Comparison of ENCODE assay signal across 1 fruit fly cellular context in the genomic region with DNA sequence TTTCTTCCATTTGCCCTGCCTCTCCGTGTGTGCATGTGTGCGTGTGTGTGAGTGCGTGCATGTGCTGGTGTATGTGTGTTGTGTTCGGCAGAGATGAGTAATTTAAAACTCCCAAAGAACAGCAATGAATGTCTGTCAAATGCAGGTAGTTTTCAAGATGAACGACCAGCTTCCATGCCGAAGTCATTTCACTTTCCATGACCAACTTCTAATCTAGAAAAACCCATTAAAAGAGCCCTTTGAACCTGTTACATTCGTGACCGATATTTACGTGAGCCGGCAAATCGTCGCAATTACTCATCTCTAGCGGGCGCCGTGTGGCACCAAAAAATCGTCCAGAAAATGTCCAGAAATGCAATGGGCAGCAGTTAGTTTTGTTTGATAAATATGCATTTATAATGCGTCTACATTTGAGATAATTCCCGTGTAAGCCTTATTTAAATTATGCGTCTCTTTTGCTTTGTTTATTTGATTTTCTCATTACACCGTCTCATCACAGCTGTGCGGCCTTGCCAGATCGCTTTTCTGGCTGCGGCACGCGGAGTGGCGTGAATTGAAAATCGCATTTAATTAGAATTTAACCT.
TF ChIP-seq lines count a peak whose summit lies in the region.

No protein-coding gene starts in this region.

TF ChIP-seq in whole organism, embryonic, 481 proteins besides CTCF, POLR2A, EP300 and RAD21 (continued from another document and continues in another):
- TF ChIP-seq Rfx (GFP tag; IDR thresholded peaks at IDR 0.05; lab: Robert Waterston, UW): peak; percentile 53; the same call in 1 of the 2 replicates
- no peak for TF ChIP-seq Kr (GFP tag; optimal IDR thresholded peaks at IDR 0.05; lab: Kevin White, UChicago)
- peak; percentile 11 for TF ChIP-seq CG12942 (GFP tag; optimal IDR thresholded peaks at IDR 0.05; lab: Kevin White, UChicago)
- peak; percentile 63 for TF ChIP-seq luna (GFP tag; optimal IDR thresholded peaks at IDR 0.05; lab: Kevin White, UChicago)
- peak; percentile 71 for TF ChIP-seq Bgb (GFP tag; IDR thresholded peaks at IDR 0.05; lab: Robert Waterston, UW; ENCODE audit: partially characterized antibody)
- no peak for TF ChIP-seq CG7372 (GFP tag; IDR thresholded peaks at IDR 0.05; lab: Robert Waterston, UW)
- TF ChIP-seq B-H2 (GFP tag; optimal IDR thresholded peaks at IDR 0.05; lab: Kevin White, UChicago): no peak
- no peak for TF ChIP-seq CG32772 (GFP tag; IDR thresholded peaks at IDR 0.05; lab: Robert Waterston, UW)
- peak; percentile 6 for TF ChIP-seq CG3281 (GFP tag; optimal IDR thresholded peaks at IDR 0.05; lab: Kevin White, UChicago)
- no peak for TF ChIP-seq CG14050 (GFP tag; IDR thresholded peaks at IDR 0.05; lab: Robert Waterston, UW)
- peak; percentile 56; the same call in 1 of the 2 replicates for TF ChIP-seq tna (GFP tag; IDR thresholded peaks at IDR 0.05; lab: Robert Waterston, UW; ENCODE audit: partially characterized antibody)
- TF ChIP-seq tap (tag; optimal IDR thresholded peaks at IDR 0.05; lab: Kevin White, UChicago): no peak
- no peak for TF ChIP-seq Asciz (GFP tag; optimal IDR thresholded peaks at IDR 0.05; lab: Kevin White, UChicago)
- TF ChIP-seq odd (GFP tag; optimal IDR thresholded peaks at IDR 0.05; lab: Kevin White, UChicago): no peak
- TF ChIP-seq bowl (GFP tag; IDR thresholded peaks at IDR 0.05; lab: Robert Waterston, UW): no peak
- TF ChIP-seq CG9437 (GFP tag; optimal IDR thresholded peaks at IDR 0.05; lab: Kevin White, UChicago): peak; percentile 55
- TF ChIP-seq pzg (GFP tag; optimal IDR thresholded peaks at IDR 0.05; lab: Kevin White, UChicago): peak; percentile 30
- TF ChIP-seq crc (GFP tag; optimal IDR thresholded peaks at IDR 0.05; lab: Kevin White, UChicago): no peak
- TF ChIP-seq dpn (GFP tag; optimal IDR thresholded peaks at IDR 0.05; lab: Kevin White, UChicago): peak; percentile 28 to 45
- peak; percentile 50 for TF ChIP-seq CG9817 (tag; optimal IDR thresholded peaks at IDR 0.05; lab: Kevin White, UChicago)
- TF ChIP-seq maf-S (GFP tag; optimal IDR thresholded peaks at IDR 0.05; lab: Kevin White, UChicago): peak; percentile 51
- TF ChIP-seq BtbVII (GFP tag; optimal IDR thresholded peaks at IDR 0.05; lab: Kevin White, UChicago): no peak
- peak; percentile 56 for TF ChIP-seq YL-1 (GFP tag; optimal IDR thresholded peaks at IDR 0.05; lab: Kevin White, UChicago)
- TF ChIP-seq gt (GFP tag; IDR thresholded peaks at IDR 0.05; lab: Robert Waterston, UW): no peak
- no peak for TF ChIP-seq Stat92E (GFP tag; optimal IDR thresholded peaks at IDR 0.05; lab: Kevin White, UChicago)
- no peak for TF ChIP-seq CG6765 (GFP tag; optimal IDR thresholded peaks at IDR 0.05; lab: Kevin White, UChicago)
- peak; percentile 45 for TF ChIP-seq gem (tag; optimal IDR thresholded peaks at IDR 0.05; lab: Kevin White, UChicago)
- peak; percentile 76 for TF ChIP-seq amos (GFP tag; IDR thresholded peaks at IDR 0.05; lab: Robert Waterston, UW; ENCODE audit: partially characterized antibody)
- no peak for TF ChIP-seq HLHmδ (GFP tag; optimal IDR thresholded peaks at IDR 0.05; lab: Kevin White, UChicago)
- TF ChIP-seq caup (GFP tag; optimal IDR thresholded peaks at IDR 0.05; lab: Kevin White, UChicago; ENCODE audit: severe bottlenecking): no peak
- peak; percentile 66 for TF ChIP-seq CG13624 (GFP tag; optimal IDR thresholded peaks at IDR 0.05; lab: Kevin White, UChicago)
- peak; percentile 24 for TF ChIP-seq bcd (GFP tag; optimal IDR thresholded peaks at IDR 0.05; lab: Kevin White, UChicago)
- no peak for TF ChIP-seq eve (GFP tag; optimal IDR thresholded peaks at IDR 0.05; lab: Kevin White, UChicago)
- no peak for TF ChIP-seq p53 (GFP tag; optimal IDR thresholded peaks at IDR 0.05; lab: Kevin White, UChicago)
- no peak for TF ChIP-seq Ssrp (tag; optimal IDR thresholded peaks at IDR 0.05; lab: Kevin White, UChicago)
- peak; percentile 7 for TF ChIP-seq trem (tag; optimal IDR thresholded peaks at IDR 0.05; lab: Kevin White, UChicago)
- TF ChIP-seq Blimp-1 (GFP tag; optimal IDR thresholded peaks at IDR 0.05; lab: Kevin White, UChicago): peak; percentile 45
- TF ChIP-seq Aef1 (GFP tag; IDR thresholded peaks at IDR 0.05; lab: Robert Waterston, UW): no peak
- peak; percentile 62 for TF ChIP-seq CG4404 (GFP tag; IDR thresholded peaks at IDR 0.05; lab: Robert Waterston, UW)
- peak; percentile 55 for TF ChIP-seq CG13775 (GFP tag; optimal IDR thresholded peaks at IDR 0.05; lab: Kevin White, UChicago)
- no peak for TF ChIP-seq CG1832 (GFP tag; optimal IDR thresholded peaks at IDR 0.05; lab: Kevin White, UChicago)
- TF ChIP-seq CG2199 (GFP tag; IDR thresholded peaks at IDR 0.05; lab: Robert Waterston, UW): no peak
- TF ChIP-seq CHES-1-like (GFP tag; optimal IDR thresholded peaks at IDR 0.05; lab: Kevin White, UChicago): peak; percentile 80
- TF ChIP-seq pb (GFP tag; optimal IDR thresholded peaks at IDR 0.05; lab: Kevin White, UChicago): no peak
- peak; percentile 67 for TF ChIP-seq CG2120 (GFP tag; optimal IDR thresholded peaks at IDR 0.05; lab: Kevin White, UChicago)
- TF ChIP-seq E2f1 (GFP tag; IDR thresholded peaks at IDR 0.05; lab: Robert Waterston, UW): 0 out of 2 replicates have a peak, but pooled peaks have one; percentile 17
- peak; percentile 10 for TF ChIP-seq gsb-n (tag; optimal IDR thresholded peaks at IDR 0.05; lab: Kevin White, UChicago)
- 0 out of 3 replicates have a peak, but pooled peaks have one; percentile 48 for TF ChIP-seq Dbx (GFP tag; IDR thresholded peaks at IDR 0.05; lab: Robert Waterston, UW)
- TF ChIP-seq CG10267 (tag; optimal IDR thresholded peaks at IDR 0.05; lab: Kevin White, UChicago): peak; percentile 9
- TF ChIP-seq Six4 (GFP tag; optimal IDR thresholded peaks at IDR 0.05; lab: Kevin White, UChicago): peak; percentile 40
- peak; percentile 61 for TF ChIP-seq slbo (GFP tag; IDR thresholded peaks at IDR 0.05; lab: Robert Waterston, UW)
- peak; percentile 50 for TF ChIP-seq CG9609 (GFP tag; optimal IDR thresholded peaks at IDR 0.05; lab: Kevin White, UChicago)
- no peak for TF ChIP-seq Hmx (GFP tag; optimal IDR thresholded peaks at IDR 0.05; lab: Kevin White, UChicago)
- TF ChIP-seq Ets97D (GFP tag; optimal IDR thresholded peaks at IDR 0.05; lab: Kevin White, UChicago): peak; percentile 32
- TF ChIP-seq Doc3 (GFP tag; IDR thresholded peaks at IDR 0.05; lab: Robert Waterston, UW; ENCODE audit: partially characterized antibody): peak; percentile 77; the same call in 2 of the 3 replicates
- TF ChIP-seq CG18262 (tag; optimal IDR thresholded peaks at IDR 0.05; lab: Kevin White, UChicago): no peak
- TF ChIP-seq schlank (tag; optimal IDR thresholded peaks at IDR 0.05; lab: Kevin White, UChicago): no peak
- TF ChIP-seq kay (GFP tag; optimal IDR thresholded peaks at IDR 0.05; lab: Kevin White, UChicago): peak; percentile 27
- peak; percentile 38 for TF ChIP-seq Max (GFP tag; optimal IDR thresholded peaks at IDR 0.05; lab: Kevin White, UChicago)
- TF ChIP-seq ssp (GFP tag; IDR thresholded peaks at IDR 0.05; lab: Robert Waterston, UW): no peak
- TF ChIP-seq Tbp (GFP tag; optimal IDR thresholded peaks at IDR 0.05; lab: Kevin White, UChicago): no peak
- TF ChIP-seq CG7963 (GFP tag; IDR thresholded peaks at IDR 0.05; lab: Robert Waterston, UW; ENCODE audit: partially characterized antibody): peak; percentile 61; the same call in 2 of the 3 replicates
- TF ChIP-seq ERR (GFP tag; optimal IDR thresholded peaks at IDR 0.05; lab: Kevin White, UChicago): no peak
- TF ChIP-seq CG17385 (GFP tag; optimal IDR thresholded peaks at IDR 0.05; lab: Kevin White, UChicago): peak; percentile 31
- TF ChIP-seq CG8359 (GFP tag; optimal IDR thresholded peaks at IDR 0.05; lab: Kevin White, UChicago; ENCODE audit: borderline replicate concordance): no peak
- TF ChIP-seq Atf6 (GFP tag; IDR thresholded peaks at IDR 0.05; lab: Robert Waterston, UW): no peak
- TF ChIP-seq CG10979 (tag; optimal IDR thresholded peaks at IDR 0.05; lab: Kevin White, UChicago): peak; percentile 9
- TF ChIP-seq CG13894 (tag; optimal IDR thresholded peaks at IDR 0.05; lab: Kevin White, UChicago): no peak
- peak; percentile 40; the same call in 1 of the 2 replicates for TF ChIP-seq sisA (GFP tag; IDR thresholded peaks at IDR 0.05; lab: Robert Waterston, UW)
- TF ChIP-seq CG7271 (tag; optimal IDR thresholded peaks at IDR 0.05; lab: Kevin White, UChicago): no peak
- no peak for TF ChIP-seq Dek (tag; optimal IDR thresholded peaks at IDR 0.05; lab: Kevin White, UChicago)
- TF ChIP-seq tio (GFP tag; optimal IDR thresholded peaks at IDR 0.05; lab: Kevin White, UChicago): no peak
- peak; percentile 12 for TF ChIP-seq Fer3 (tag; optimal IDR thresholded peaks at IDR 0.05; lab: Kevin White, UChicago)
- TF ChIP-seq CG4282 (GFP tag; optimal IDR thresholded peaks at IDR 0.05; lab: Kevin White, UChicago): no peak
- TF ChIP-seq ranshi (GFP tag; IDR thresholded peaks at IDR 0.05; lab: Robert Waterston, UW): peak; percentile 26; the same call in 1 of the 2 replicates
- peak; percentile 48 for TF ChIP-seq pum (GFP tag; optimal IDR thresholded peaks at IDR 0.05; lab: Kevin White, UChicago)
- no peak for TF ChIP-seq grn (GFP tag; optimal IDR thresholded peaks at IDR 0.05; lab: Kevin White, UChicago)
- TF ChIP-seq CG17361 (GFP tag; IDR thresholded peaks at IDR 0.05; lab: Robert Waterston, UW): peak; percentile 71; the same call in 2 of the 3 replicates
- peak; percentile 42 for TF ChIP-seq Dp (GFP tag; optimal IDR thresholded peaks at IDR 0.05; lab: Kevin White, UChicago)
- TF ChIP-seq CG32767 (GFP tag; IDR thresholded peaks at IDR 0.05; lab: Robert Waterston, UW): 0 out of 2 replicates have a peak, but pooled peaks have one; percentile 34
- TF ChIP-seq CG3995 (GFP tag; optimal IDR thresholded peaks at IDR 0.05; lab: Kevin White, UChicago): peak; percentile 78
- peak; percentile 91 for TF ChIP-seq cg (GFP tag; optimal IDR thresholded peaks at IDR 0.05; lab: Kevin White, UChicago)
- TF ChIP-seq ham (GFP tag; IDR thresholded peaks at IDR 0.05; lab: Robert Waterston, UW): no peak
- peak; percentile 47; the same call in 1 of the 2 replicates for TF ChIP-seq E2f2 (GFP tag; IDR thresholded peaks at IDR 0.05; lab: Robert Waterston, UW)
- 0 out of 2 replicates have a peak, but pooled peaks have one; percentile 38 for TF ChIP-seq Ptx1 (GFP tag; IDR thresholded peaks at IDR 0.05; lab: Robert Waterston, UW)
- peak; percentile 2 for TF ChIP-seq CG18599 (GFP tag; optimal IDR thresholded peaks at IDR 0.05; lab: Kevin White, UChicago)
- peak; percentile 54 for TF ChIP-seq sug (tag; optimal IDR thresholded peaks at IDR 0.05; lab: Kevin White, UChicago)
- 0 out of 3 replicates have a peak, but pooled peaks have one; percentile 15 for TF ChIP-seq CG11093 (GFP tag; IDR thresholded peaks at IDR 0.05; lab: Robert Waterston, UW)
- TF ChIP-seq fd64A (GFP tag; optimal IDR thresholded peaks at IDR 0.05; lab: Kevin White, UChicago): no peak
- TF ChIP-seq MBD-R2 (GFP tag; IDR thresholded peaks at IDR 0.05; lab: Robert Waterston, UW): peak; percentile 56
- TF ChIP-seq Adf1 (GFP tag; IDR thresholded peaks at IDR 0.05; lab: Robert Waterston, UW): no peak
- peak; percentile 65 for TF ChIP-seq Antp (GFP tag; optimal IDR thresholded peaks at IDR 0.05; lab: Kevin White, UChicago)
- peak; percentile 93 for TF ChIP-seq Sin3A (optimal IDR thresholded peaks at IDR 0.05; lab: Kevin White, UChicago)
- no peak for TF ChIP-seq ttk (GFP tag; IDR thresholded peaks at IDR 0.05; lab: Robert Waterston, UW)
- no peak for TF ChIP-seq rib (GFP tag; IDR thresholded peaks at IDR 0.05; lab: Robert Waterston, UW)
- peak; percentile 27 for TF ChIP-seq CG1792 (GFP tag; optimal IDR thresholded peaks at IDR 0.05; lab: Kevin White, UChicago)
- TF ChIP-seq CG11723 (GFP tag; optimal IDR thresholded peaks at IDR 0.05; lab: Kevin White, UChicago): no peak
- 0 out of 2 replicates have a peak, but pooled peaks have one; percentile 11 for TF ChIP-seq Taf1 (GFP tag; IDR thresholded peaks at IDR 0.05; lab: Robert Waterston, UW)
- peak; percentile 84 for TF ChIP-seq Dll (GFP tag; IDR thresholded peaks at IDR 0.05; lab: Robert Waterston, UW; ENCODE audit: partially characterized antibody)
- no peak for TF ChIP-seq B-H1 (GFP tag; IDR thresholded peaks at IDR 0.05; lab: Robert Waterston, UW)
- no peak for TF ChIP-seq vfl (GFP tag; optimal IDR thresholded peaks at IDR 0.05; lab: Kevin White, UChicago)
- TF ChIP-seq NC2β (GFP tag; optimal IDR thresholded peaks at IDR 0.05; lab: Kevin White, UChicago): no peak
- TF ChIP-seq Deaf1 (tag; optimal IDR thresholded peaks at IDR 0.05; lab: Kevin White, UChicago): no peak
- no peak for TF ChIP-seq ash1 (GFP tag; optimal IDR thresholded peaks at IDR 0.05; lab: Kevin White, UChicago)
- TF ChIP-seq vnd (GFP tag; IDR thresholded peaks at IDR 0.05; lab: Robert Waterston, UW; ENCODE audit: partially characterized antibody): peak; percentile 85
- TF ChIP-seq nmo (GFP tag; optimal IDR thresholded peaks at IDR 0.05; lab: Kevin White, UChicago): peak; percentile 62
- peak; percentile 11 for TF ChIP-seq CG12391 (tag; optimal IDR thresholded peaks at IDR 0.05; lab: Kevin White, UChicago)
- peak; percentile 40 for TF ChIP-seq Side (GFP tag; optimal IDR thresholded peaks at IDR 0.05; lab: Kevin White, UChicago)
- no peak for TF ChIP-seq CG3065 (GFP tag; optimal IDR thresholded peaks at IDR 0.05; lab: Kevin White, UChicago)
- no peak for TF ChIP-seq nom (GFP tag; optimal IDR thresholded peaks at IDR 0.05; lab: Kevin White, UChicago)
- no peak for TF ChIP-seq CG43689 (GFP tag; IDR thresholded peaks at IDR 0.05; lab: Robert Waterston, UW)
- TF ChIP-seq mam (GFP tag; optimal IDR thresholded peaks at IDR 0.05; lab: Kevin White, UChicago): peak; percentile 62
- TF ChIP-seq bigmax (GFP tag; optimal IDR thresholded peaks at IDR 0.05; lab: Kevin White, UChicago): no peak
- peak; percentile 62 for TF ChIP-seq zfh2 (GFP tag; optimal IDR thresholded peaks at IDR 0.05; lab: Kevin White, UChicago)
- TF ChIP-seq CG4820 (GFP tag; optimal IDR thresholded peaks at IDR 0.05; lab: Kevin White, UChicago): peak; percentile 12
- TF ChIP-seq CG4707 (GFP tag; optimal IDR thresholded peaks at IDR 0.05; lab: Kevin White, UChicago): no peak
- peak; percentile 17 for TF ChIP-seq CG8290 (GFP tag; optimal IDR thresholded peaks at IDR 0.05; lab: Kevin White, UChicago)
- TF ChIP-seq CG8290 (tag; optimal IDR thresholded peaks at IDR 0.05; lab: Kevin White, UChicago): peak in 1 of 2 experiments; percentile 21
- peak; percentile 59 for TF ChIP-seq CG8944 (GFP tag; optimal IDR thresholded peaks at IDR 0.05; lab: Kevin White, UChicago)
- peak; percentile 24 for TF ChIP-seq CG3163 (GFP tag; optimal IDR thresholded peaks at IDR 0.05; lab: Kevin White, UChicago)
- peak; percentile 49 for TF ChIP-seq ind (GFP tag; optimal IDR thresholded peaks at IDR 0.05; lab: Kevin White, UChicago)
- TF ChIP-seq Dref (GFP tag; IDR thresholded peaks at IDR 0.05; lab: Robert Waterston, UW): peak; percentile 36; the same call in 1 of the 2 replicates
- TF ChIP-seq CG13123 (GFP tag; optimal IDR thresholded peaks at IDR 0.05; lab: Kevin White, UChicago): no peak
